Worm (Caenorhabditis elegans): ENCODE results near the gene nspd-5.

- TF ChIP-seq ces-1 (GFP tag; optimal IDR thresholded peaks at IDR 0.05) (no peak), elt-3 (tag; optimal IDR thresholded peaks at IDR 0.05) (no peak), M03D4.4 (tag; optimal IDR thresholded peaks at IDR 0.05) (no peak), ztf-11 (tag; optimal IDR thresholded peaks at IDR 0.05) (no peak), blmp-1 (tag; optimal IDR thresholded peaks at IDR 0.05) (no peak), lsy-2 (tag; optimal IDR thresholded peaks at IDR 0.05) (no peak), nhr-76 (tag; optimal IDR thresholded peaks at IDR 0.05) (no peak), nhr-2 (tag; optimal IDR thresholded peaks at IDR 0.05) (no peak)
Observed at ce11 chrII:4855489-4855888, 4.7 kb downstream of the nspd-5 start.
